Fruit fly (Drosophila melanogaster) Kc167 (cell line): ENCODE data around the gene Arpc2.

Experiments
- Myc ChIP-seq: fragments of >200 bp; optimal IDR thresholded peaks from 2 replicates; lab custom pipeline; 2017; ENCODE audit warnings: missing external identifiers
- Sin3A ChIP-seq: fragments of >200 bp; optimal IDR thresholded peaks from 2 replicates; lab custom pipeline; 2018; ENCODE audit warnings: missing external identifiers
- h ChIP-seq: fragments of >200 bp; optimal IDR thresholded peaks from 3 replicates; lab custom pipeline; 2018; ENCODE audit warnings: missing external identifiers
- insv ChIP-seq: fragments of >200 bp; optimal IDR thresholded peaks from 3 replicates; lab custom pipeline; 2018; ENCODE audit warnings: missing external identifiers
- psq ChIP-seq: fragments of >200 bp; optimal IDR thresholded peaks from 2 replicates; lab custom pipeline; 2017; ENCODE audit warnings: missing external identifiers
- ttk ChIP-seq: sonication (Bioruptor generic); optimal IDR thresholded peaks from 2 replicates; lab custom pipeline; 2017; ENCODE audit warnings: missing external identifiers

Gene Arpc2

dm6 chr2L:20416754-20417563, at the start of gene Arpc2, which contains the start of gene CG10949:
Arpc2 (plus strand) TSS chr2L:20417057.
CG10949 (minus strand) TSS chr2L:20416918.
- TF ChIP-seq h (lab: Kevin White, UChicago) (no peak), psq (lab: Kevin White, UChicago) (no peak), Sin3A (lab: Kevin White, UChicago) (no peak), insv (lab: Kevin White, UChicago) (no peak), Myc (lab: Kevin White, UChicago) (no peak), ttk (no peak)

- TF ChIP-seq insv (lab: Kevin White, UChicago) = no peak
- no peak for TF ChIP-seq Myc (lab: Kevin White, UChicago)
- no peak for TF ChIP-seq ttk
- no peak for TF ChIP-seq h (lab: Kevin White, UChicago)
- TF ChIP-seq Sin3A (lab: Kevin White, UChicago) = no peak
- no peak for TF ChIP-seq psq (lab: Kevin White, UChicago)
These were observed 46.7 kb upstream of the Arpc2 start for dm6 chr2L:20370151-20370550.

dm6 chr2L:20371451-20371850, 45.4 kb upstream of the Arpc2 start:
- TF ChIP-seq Myc (lab: Kevin White, UChicago) = no peak

dm6 chr2L:20374054-20374507, 42.8 kb upstream of the Arpc2 start, which contains the start of gene Ugt37A1:
Ugt37A1 (minus strand) TSS chr2L:20374104.
- no peak for TF ChIP-seq psq (lab: Kevin White, UChicago)
- TF ChIP-seq ttk = no peak
- TF ChIP-seq Myc (lab: Kevin White, UChicago) = no peak
- TF ChIP-seq h (lab: Kevin White, UChicago) = no peak
- no peak for TF ChIP-seq Sin3A (lab: Kevin White, UChicago)
- TF ChIP-seq insv (lab: Kevin White, UChicago) = no peak

- TF ChIP-seq Sin3A (lab: Kevin White, UChicago) = no peak
- no peak for TF ChIP-seq ttk
- TF ChIP-seq insv (lab: Kevin White, UChicago) = no peak
- TF ChIP-seq psq (lab: Kevin White, UChicago) = no peak
- no peak for TF ChIP-seq h (lab: Kevin White, UChicago)
- no peak for TF ChIP-seq Myc (lab: Kevin White, UChicago)
These were observed 35.5 kb upstream of the Arpc2 start for dm6 chr2L:20381329-20381728.

- TF ChIP-seq ttk (no peak), h (lab: Kevin White, UChicago) (no peak)
These were observed 34.6 kb upstream of the Arpc2 start, which contains the start of gene CG16798 for dm6 chr2L:20382141-20382815. CG16798 (minus strand) TSS chr2L:20382356.

dm6 chr2L:20390004-20390403, 26.9 kb upstream of the Arpc2 start:
- TF ChIP-seq psq (lab: Kevin White, UChicago) (no peak), insv (lab: Kevin White, UChicago) (no peak), Sin3A (lab: Kevin White, UChicago) (no peak), Myc (lab: Kevin White, UChicago) (no peak), h (lab: Kevin White, UChicago) (no peak), ttk (no peak)

dm6 chr2L:20397032-20397431, 19.8 kb upstream of the Arpc2 start:
- TF ChIP-seq Myc (lab: Kevin White, UChicago) (no peak), psq (lab: Kevin White, UChicago) (no peak), insv (lab: Kevin White, UChicago) (no peak), h (lab: Kevin White, UChicago) (no peak)

dm6 chr2L:20399239-20399638, 17.6 kb upstream of the Arpc2 start:
- no peak for TF ChIP-seq h (lab: Kevin White, UChicago)
- no peak for TF ChIP-seq Myc (lab: Kevin White, UChicago)
- no peak for TF ChIP-seq psq (lab: Kevin White, UChicago)
- TF ChIP-seq ttk = no peak
- no peak for TF ChIP-seq Sin3A (lab: Kevin White, UChicago)
- TF ChIP-seq insv (lab: Kevin White, UChicago) = no peak

dm6 chr2L:20400875-20401274, 16.0 kb upstream of the Arpc2 start:
- TF ChIP-seq ttk (no peak), Myc (lab: Kevin White, UChicago) (no peak), psq (lab: Kevin White, UChicago) (no peak)

dm6 chr2L:20401408-20401807, 15.4 kb upstream of the Arpc2 start:
- no peak for TF ChIP-seq insv (lab: Kevin White, UChicago)
- no peak for TF ChIP-seq ttk
- TF ChIP-seq psq (lab: Kevin White, UChicago) = no peak
- TF ChIP-seq Myc (lab: Kevin White, UChicago) = no peak
- TF ChIP-seq Sin3A (lab: Kevin White, UChicago) = no peak
- no peak for TF ChIP-seq h (lab: Kevin White, UChicago)

dm6 chr2L:20413826-20414225, 3.0 kb upstream of the Arpc2 start:
- TF ChIP-seq insv (lab: Kevin White, UChicago) (no peak), Sin3A (lab: Kevin White, UChicago) (no peak), psq (lab: Kevin White, UChicago) (no peak), ttk (no peak), Myc (lab: Kevin White, UChicago) (no peak), h (lab: Kevin White, UChicago) (no peak)
